Worm (Caenorhabditis elegans): ENCODE results near the gene droe-8.

DNA sequence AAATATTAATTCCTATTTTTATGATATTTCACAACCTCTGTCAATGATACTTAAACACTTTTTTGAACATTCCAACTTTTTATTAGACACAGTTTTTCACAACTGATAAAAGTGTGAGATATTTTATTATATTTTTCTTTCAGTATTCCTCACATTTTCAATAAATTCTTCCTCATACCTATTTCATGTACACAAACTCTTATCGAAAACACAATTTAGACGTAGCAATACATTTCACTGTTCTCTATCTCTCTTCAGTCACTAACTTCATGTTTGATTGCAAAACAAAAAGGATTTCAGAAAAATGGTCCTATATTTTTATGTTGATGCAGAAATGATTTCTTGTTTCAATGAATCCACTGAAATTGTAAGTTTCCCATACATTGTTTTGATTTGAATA, 19.5 kb downstream of the droe-8 start, which contains the start of gene B0507.6:
- TF ChIP-seq lin-13 (GFP tag; optimal IDR thresholded peaks at IDR 0.05) (no peak), ceh-82 (tag; optimal IDR thresholded peaks at IDR 0.05) (no peak), nhr-76 (tag; optimal IDR thresholded peaks at IDR 0.05) (no peak), nhr-77 (tag; optimal IDR thresholded peaks at IDR 0.05) (no peak), nhr-10 (tag; optimal IDR thresholded peaks at IDR 0.05) (no peak), R02D3.7 (tag; optimal IDR thresholded peaks at IDR 0.05) (no peak), snpc-4 (tag; optimal IDR thresholded peaks at IDR 0.05) (no peak), mep-1 (tag; optimal IDR thresholded peaks at IDR 0.05) (no peak)

All from whole organism, L4 larva.